Worm (Caenorhabditis elegans): ENCODE results near the gene C54F6.12.
A peak's percentile ranks its signal among the peaks of the same experiment; 100 is the strongest.

Gene C54F6.12

DNA sequence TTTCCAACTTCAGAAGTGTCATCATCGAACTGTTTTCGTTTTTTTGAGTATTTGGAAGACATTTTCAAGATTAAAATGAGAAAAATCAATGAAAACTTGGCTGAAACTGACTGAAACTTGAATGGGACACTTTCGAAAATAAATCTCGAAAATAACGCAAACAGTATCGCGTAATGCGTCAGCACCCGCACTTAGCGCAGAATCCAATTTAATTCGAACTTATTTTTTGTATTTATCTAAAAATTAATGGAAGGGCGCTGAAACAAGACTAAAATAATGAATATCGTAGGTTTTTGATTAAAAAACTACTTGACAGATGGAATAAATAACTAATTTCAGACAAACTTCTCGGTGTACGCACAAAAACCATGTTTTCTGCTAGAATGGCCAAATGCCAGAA is 37.6 kb upstream of the C54F6.12 start, which contains the start of the genes snu-66 and ints-9:
Gene snu-66 (minus strand): TSS at position 108 of the 400 bp plus-strand sequence.
Gene ints-9 (plus strand): TSS at position 240 of the 400 bp plus-strand sequence.
- TF ChIP-seq zag-1 (tag; optimal IDR thresholded peaks at IDR 0.05), result no peak
- TF ChIP-seq F13H6.1 (tag; optimal IDR thresholded peaks at IDR 0.05), result peak; percentile 69
- peak; percentile 65 for TF ChIP-seq nhr-129 (tag; optimal IDR thresholded peaks at IDR 0.05)
- TF ChIP-seq Y55F3AM.14 (GFP tag; optimal IDR thresholded peaks at IDR 0.05), result no peak
- no peak for TF ChIP-seq nhr-23 (tag; optimal IDR thresholded peaks at IDR 0.05)
- peak; percentile 74 for TF ChIP-seq sma-9 (GFP tag; optimal IDR thresholded peaks at IDR 0.05)
- no peak for TF ChIP-seq sma-9 (tag; optimal IDR thresholded peaks at IDR 0.05)
- TF ChIP-seq crh-2 (tag; optimal IDR thresholded peaks at IDR 0.05), result peak; percentile 51
- peak; percentile 40 for TF ChIP-seq lin-13 (GFP tag; optimal IDR thresholded peaks at IDR 0.05)
- peak; percentile 49 for TF ChIP-seq nhr-21 (tag; optimal IDR thresholded peaks at IDR 0.05)
- peak; percentile 52 for TF ChIP-seq sma-3 (GFP tag; optimal IDR thresholded peaks at IDR 0.05)
- no peak for TF ChIP-seq lin-39 (tag; optimal IDR thresholded peaks at IDR 0.05)
- TF ChIP-seq C34F6.9 (tag; optimal IDR thresholded peaks at IDR 0.05), result peak; percentile 86
- TF ChIP-seq snpc-4 (tag; optimal IDR thresholded peaks at IDR 0.05), result peak; percentile 22
- TF ChIP-seq nhr-6 (tag; optimal IDR thresholded peaks at IDR 0.05), result peak; percentile 36
- no peak for TF ChIP-seq R02D3.7 (tag; optimal IDR thresholded peaks at IDR 0.05)
- TF ChIP-seq nhr-10 (tag; optimal IDR thresholded peaks at IDR 0.05), result no peak
- TF ChIP-seq ztf-11 (tag; optimal IDR thresholded peaks at IDR 0.05), result no peak
- no peak for TF ChIP-seq lin-11 (tag; optimal IDR thresholded peaks at IDR 0.05)
- TF ChIP-seq ztf-1 (GFP tag; conservative IDR thresholded peaks at IDR 0.05), result no peak
- no peak for TF ChIP-seq nhr-77 (tag; optimal IDR thresholded peaks at IDR 0.05)
- no peak for TF ChIP-seq egl-27 (tag; optimal IDR thresholded peaks at IDR 0.05)
- no peak for TF ChIP-seq nhr-25 (tag; optimal IDR thresholded peaks at IDR 0.05)
- TF ChIP-seq nhr-11 (tag; optimal IDR thresholded peaks at IDR 0.05), result no peak
- no peak for TF ChIP-seq blmp-1 (tag; optimal IDR thresholded peaks at IDR 0.05; ENCODE audit: insufficient read depth)
- no peak for TF ChIP-seq ceh-16 (tag; optimal IDR thresholded peaks at IDR 0.05)
- TF ChIP-seq nhr-237 (tag; optimal IDR thresholded peaks at IDR 0.05), result no peak
- TF ChIP-seq unc-55 (GFP tag; optimal IDR thresholded peaks at IDR 0.05), result peak; percentile 81
- no peak for TF ChIP-seq ztf-4 (tag; optimal IDR thresholded peaks at IDR 0.05)
- no peak for TF ChIP-seq peb-1 (tag; optimal IDR thresholded peaks at IDR 0.05)
- TF ChIP-seq lsy-2 (tag; optimal IDR thresholded peaks at IDR 0.05), result peak; percentile 63 to 82
- peak; percentile 82 for TF ChIP-seq gmeb-1 (tag; optimal IDR thresholded peaks at IDR 0.05)
- TF ChIP-seq fos-1 (tag; optimal IDR thresholded peaks at IDR 0.05), result no peak
- TF ChIP-seq nhr-12 (tag; optimal IDR thresholded peaks at IDR 0.05), result no peak
- peak; percentile 16 for TF ChIP-seq sem-4 (tag; optimal IDR thresholded peaks at IDR 0.05)

- TF ChIP-seq lin-39 (tag; optimal IDR thresholded peaks at IDR 0.05), result no peak
- TF ChIP-seq lin-11 (tag; optimal IDR thresholded peaks at IDR 0.05), result no peak
- no peak for TF ChIP-seq alr-1 (tag; optimal IDR thresholded peaks at IDR 0.05)
- no peak for TF ChIP-seq ceh-82 (tag; optimal IDR thresholded peaks at IDR 0.05)
- TF ChIP-seq nhr-11 (tag; optimal IDR thresholded peaks at IDR 0.05), result no peak
- TF ChIP-seq gmeb-1 (tag; optimal IDR thresholded peaks at IDR 0.05), result no peak
- TF ChIP-seq F13H6.1 (tag; optimal IDR thresholded peaks at IDR 0.05), result no peak
- TF ChIP-seq peb-1 (tag; optimal IDR thresholded peaks at IDR 0.05), result no peak
- TF ChIP-seq nhr-6 (tag; optimal IDR thresholded peaks at IDR 0.05), result no peak
- TF ChIP-seq ztf-1 (GFP tag; conservative IDR thresholded peaks at IDR 0.05), result no peak
- TF ChIP-seq sma-9 (GFP tag; optimal IDR thresholded peaks at IDR 0.05), result no peak
- no peak for TF ChIP-seq sma-9 (tag; optimal IDR thresholded peaks at IDR 0.05)
- no peak for TF ChIP-seq crh-2 (tag; optimal IDR thresholded peaks at IDR 0.05)
- TF ChIP-seq elt-1 (tag; optimal IDR thresholded peaks at IDR 0.05), result no peak
- TF ChIP-seq lin-13 (GFP tag; optimal IDR thresholded peaks at IDR 0.05), result no peak
- no peak for TF ChIP-seq nhr-237 (tag; optimal IDR thresholded peaks at IDR 0.05)
- TF ChIP-seq mdl-1 (tag; optimal IDR thresholded peaks at IDR 0.05), result no peak
- no peak for TF ChIP-seq R02D3.7 (tag; optimal IDR thresholded peaks at IDR 0.05)
- TF ChIP-seq aly-2 (tag; optimal IDR thresholded peaks at IDR 0.05), result no peak
These were observed 33.0 kb upstream of the C54F6.12 start, which contains the start of gene F19F10.14 for ce11 chrV:7570955-7571354. Gene F19F10.14, minus strand, starts transcription at chrV:7571055.

- TF ChIP-seq nhr-77 (tag; optimal IDR thresholded peaks at IDR 0.05) (no peak), sem-4 (tag; optimal IDR thresholded peaks at IDR 0.05) (no peak), elt-1 (tag; optimal IDR thresholded peaks at IDR 0.05) (no peak), unc-39 (tag; optimal IDR thresholded peaks at IDR 0.05) (no peak), lsy-2 (tag; optimal IDR thresholded peaks at IDR 0.05) (no peak), dmd-4 (tag; optimal IDR thresholded peaks at IDR 0.05) (no peak), Y55F3AM.14 (GFP tag; optimal IDR thresholded peaks at IDR 0.05) (no peak), nhr-129 (tag; optimal IDR thresholded peaks at IDR 0.05) (no peak), zag-1 (tag; optimal IDR thresholded peaks at IDR 0.05) (no peak), mab-5 (tag; optimal IDR thresholded peaks at IDR 0.05) (no peak), lin-13 (GFP tag; optimal IDR thresholded peaks at IDR 0.05) (no peak), nhr-11 (tag; optimal IDR thresholded peaks at IDR 0.05) (no peak), C34F6.9 (tag; optimal IDR thresholded peaks at IDR 0.05) (no peak), skn-1 (tag; optimal IDR thresholded peaks at IDR 0.05) (no peak)
These were observed 32.4 kb upstream of the C54F6.12 start, which contains the start of gene clec-212 for ce11 chrV:7570290-7570689. Gene clec-212, minus strand, starts transcription at chrV:7570390.

Data from whole organism, L2 larva.